Worm (Caenorhabditis elegans) whole organism, L4 larva: ENCODE measurements around the gene F42C5.9.
A peak's percentile ranks its signal among the peaks of the same experiment; 100 is the strongest.

Experiments used
- F26F4.8 ChIP-seq: fragments of 200-800 bp; sonication (Bioruptor generic); conservative IDR thresholded peaks from 2 replicates; pipeline ENCODE4 v1.3.6; 2022; ENCODE audit warnings: missing genetic modification characterization, missing compliant biosample characterization
- F49E8.2 ChIP-seq: sonication (generic microtip); optimal IDR thresholded peaks from 2 replicates; lab custom pipeline; 2016; ENCODE audit warnings: missing compliant biosample characterization, mild to moderate bottlenecking, missing genetic modification characterization, borderline replicate concordance
- R02D3.7 ChIP-seq: fragments of 150-350 bp; sonication (generic microtip); optimal IDR thresholded peaks from 3 replicates; lab custom pipeline; 2014; ENCODE audit warnings: missing biosample characterization, missing genetic modification characterization
- T26A8.4 ChIP-seq: fragments of 200-800 bp; sonication (Bioruptor generic); IDR thresholded peaks from 2 replicates; pipeline ENCODE4 v1.3.6; 2022; ENCODE audit warnings: missing genetic modification characterization, missing compliant biosample characterization
- Y5F2A.4 ChIP-seq: fragments of 200-800 bp; sonication (Bioruptor generic); optimal IDR thresholded peaks from 2 replicates; lab custom pipeline; 2018; ENCODE audit warnings: mild to moderate bottlenecking, missing genetic modification characterization, missing compliant biosample characterization
- Y75B8A.6 ChIP-seq: fragments of 200-800 bp; sonication (Bioruptor generic); IDR thresholded peaks from 2 replicates; pipeline ENCODE4 v1.3.6; 2022; ENCODE audit warnings: missing genetic modification reagents, missing genetic modification characterization, missing compliant biosample characterization
- ZK546.5 ChIP-seq, 2 experiments: sonication (generic microtip); optimal IDR thresholded peaks; 2 replicates each; lab custom pipeline; 2017; ENCODE audit warnings: missing biosample characterization in 2 of 2, missing genetic modification characterization in 2 of 2
- aha-1 ChIP-seq: fragments of 150-350 bp; peaks from one replicate; lab custom pipeline; 2014; ENCODE audit warnings: missing biosample characterization, missing genetic modification characterization
- attf-4 ChIP-seq: sonication (generic microtip); optimal IDR thresholded peaks from 3 replicates; lab custom pipeline; 2017; ENCODE audit warnings: missing biosample characterization, missing genetic modification characterization
- ceh-62 ChIP-seq: sonication (generic microtip); optimal IDR thresholded peaks from 2 replicates; lab custom pipeline; 2017; ENCODE audit warnings: missing biosample characterization, missing genetic modification characterization
- ceh-82 ChIP-seq: sonication (generic microtip); optimal IDR thresholded peaks from 2 replicates; lab custom pipeline; 2017; ENCODE audit warnings: missing biosample characterization, missing genetic modification characterization
- ces-1 ChIP-seq: fragments of 150-350 bp; sonication (generic microtip); optimal IDR thresholded peaks from 4 replicates; lab custom pipeline; 2014; ENCODE audit warnings: missing biosample characterization, missing genetic modification reagents, missing genetic modification characterization
- daf-19 ChIP-seq: fragments of 200-800 bp; sonication (Bioruptor generic); conservative IDR thresholded peaks from 2 replicates; pipeline ENCODE4 v1.3.6; 2022; ENCODE audit warnings: missing genetic modification characterization, missing compliant biosample characterization
- dmd-8 ChIP-seq: fragments of 200-800 bp; sonication (Bioruptor generic); IDR thresholded peaks from 2 replicates; pipeline ENCODE4 v1.3.6; 2022; ENCODE audit warnings: missing genetic modification characterization, missing compliant biosample characterization
- duxl-1 ChIP-seq: sonication (generic microtip); optimal IDR thresholded peaks from 2 replicates; lab custom pipeline; 2016; ENCODE audit warnings: mild to moderate bottlenecking, missing genetic modification characterization, moderate library complexity, missing compliant biosample characterization; ENCODE audit not compliant: poor library complexity
- gei-8 ChIP-seq: fragments of 200-800 bp; sonication (Bioruptor generic); optimal IDR thresholded peaks from 2 replicates; lab custom pipeline; 2018; ENCODE audit warnings: mild to moderate bottlenecking, missing genetic modification characterization, missing compliant biosample characterization
- hlh-11 ChIP-seq: fragments of 200-800 bp; sonication (Bioruptor generic); optimal IDR thresholded peaks from 2 replicates; lab custom pipeline; 2018; ENCODE audit warnings: mild to moderate bottlenecking, missing genetic modification characterization, missing compliant biosample characterization
- hlh-30 ChIP-seq: sonication (generic microtip); optimal IDR thresholded peaks from 2 replicates; lab custom pipeline; 2017; ENCODE audit warnings: antibody characterized with exemption, mild to moderate bottlenecking, missing genetic modification characterization, missing compliant biosample characterization; ENCODE audit not compliant: insufficient read depth
- lin-1 ChIP-seq: fragments of 200-800 bp; sonication (Bioruptor generic); IDR thresholded peaks from 2 replicates; pipeline ENCODE4 v1.3.6; 2022; ENCODE audit warnings: missing genetic modification reagents, missing genetic modification characterization, missing compliant biosample characterization
- lin-13 ChIP-seq: fragments of 150-350 bp; optimal IDR thresholded peaks from 2 replicates; lab custom pipeline; 2014; ENCODE audit warnings: missing biosample characterization, missing genetic modification reagents, missing genetic modification characterization
- lin-15B ChIP-seq: fragments of 150-350 bp; sonication (generic microtip); optimal IDR thresholded peaks from 3 replicates; lab custom pipeline; 2014; ENCODE audit warnings: missing biosample characterization, missing genetic modification characterization
- madf-9 ChIP-seq: fragments of 200-800 bp; sonication (Bioruptor generic); conservative IDR thresholded peaks from 2 replicates; pipeline ENCODE4 v1.3.6; 2022; ENCODE audit warnings: missing genetic modification reagents, missing genetic modification characterization, missing compliant biosample characterization
- mdl-1 ChIP-seq, 2 experiments: fragments of 150-350 bp in 1 of 2; sonication (generic microtip) in 1 of 2; optimal IDR thresholded peaks; 2 replicates each; lab custom pipeline; 2014 to 2017; ENCODE audit warnings: missing biosample characterization in 2 of 2, missing genetic modification characterization in 2 of 2
- mdt-29 ChIP-seq: fragments of 200-800 bp; sonication (Bioruptor generic); IDR thresholded peaks from 2 replicates; pipeline ENCODE4 v1.3.6; 2022; ENCODE audit warnings: missing genetic modification reagents, missing genetic modification characterization, missing compliant biosample characterization
- mep-1 ChIP-seq: fragments of 150-350 bp; sonication (generic microtip); optimal IDR thresholded peaks from 3 replicates; lab custom pipeline; 2014; ENCODE audit warnings: missing biosample characterization, missing genetic modification characterization
- mes-2 ChIP-seq: sonication (generic microtip); optimal IDR thresholded peaks from 2 replicates; lab custom pipeline; 2016; ENCODE audit warnings: missing genotype, mild to moderate bottlenecking, missing genetic modification characterization, missing compliant biosample characterization; ENCODE audit not compliant: poor library complexity, severe bottlenecking
- mxl-2 ChIP-seq: fragments of 200-800 bp; sonication (Bioruptor generic); conservative IDR thresholded peaks from 2 replicates; pipeline ENCODE4 v1.3.6; 2022; ENCODE audit warnings: missing genetic modification reagents, missing genetic modification characterization, missing compliant biosample characterization
- mxl-3 ChIP-seq: fragments of 200-800 bp; sonication (Bioruptor generic); optimal IDR thresholded peaks from 2 replicates; lab custom pipeline; 2018; ENCODE audit warnings: mild to moderate bottlenecking, missing genetic modification characterization, missing compliant biosample characterization
- nhr-102 ChIP-seq: sonication (generic microtip); optimal IDR thresholded peaks from 2 replicates; lab custom pipeline; 2016; ENCODE audit warnings: mild to moderate bottlenecking, missing genetic modification characterization, moderate library complexity, missing compliant biosample characterization
- nhr-237 ChIP-seq: sonication (generic microtip); optimal IDR thresholded peaks from 2 replicates; lab custom pipeline; 2017; ENCODE audit warnings: missing biosample characterization, missing genetic modification characterization
- nhr-48 ChIP-seq: sonication (generic microtip); optimal IDR thresholded peaks from 2 replicates; lab custom pipeline; 2016; ENCODE audit warnings: mild to moderate bottlenecking, missing genetic modification characterization, missing compliant biosample characterization
- nhr-77 ChIP-seq: fragments of 150-350 bp; optimal IDR thresholded peaks from 2 replicates; lab custom pipeline; 2014; ENCODE audit warnings: missing biosample characterization, missing genetic modification characterization
- rbr-2 ChIP-seq: sonication (generic microtip); optimal IDR thresholded peaks from 2 replicates; lab custom pipeline; 2016; ENCODE audit warnings: missing genotype, missing genetic modification characterization, missing compliant biosample characterization
- saeg-2 ChIP-seq: fragments of 200-800 bp; sonication (Bioruptor generic); IDR thresholded peaks from 2 replicates; pipeline ENCODE4 v1.3.6; 2022; ENCODE audit warnings: missing genetic modification reagents, missing genetic modification characterization, missing compliant biosample characterization
- snpc-1.2 ChIP-seq: fragments of 200-800 bp; sonication (Bioruptor generic); IDR thresholded peaks from 2 replicates; pipeline ENCODE4 v1.3.6; 2022; ENCODE audit warnings: missing genetic modification reagents, missing genetic modification characterization, missing compliant biosample characterization
- spr-3 ChIP-seq: fragments of 200-800 bp; sonication (Bioruptor generic); optimal IDR thresholded peaks from 2 replicates; lab custom pipeline; 2018; ENCODE audit warnings: mild to moderate bottlenecking, missing genetic modification characterization, missing compliant biosample characterization
- tag-97 ChIP-seq: fragments of 200-800 bp; sonication (Bioruptor generic); IDR thresholded peaks from 2 replicates; pipeline ENCODE4 v1.3.6; 2022; ENCODE audit warnings: missing genetic modification characterization, missing compliant biosample characterization
- tra-1 ChIP-seq: fragments of 200-800 bp; sonication (Bioruptor generic); IDR thresholded peaks from 2 replicates; pipeline ENCODE4 v1.3.6; 2022; ENCODE audit warnings: missing genetic modification reagents, missing genetic modification characterization, missing compliant biosample characterization
- unc-39 ChIP-seq: sonication (generic microtip); optimal IDR thresholded peaks from 2 replicates; lab custom pipeline; 2017; ENCODE audit warnings: missing biosample characterization, missing genetic modification characterization
- vab-7 ChIP-seq: fragments of 200-800 bp; sonication (Bioruptor generic); IDR thresholded peaks from 2 replicates; pipeline ENCODE4 v1.3.6; 2022; ENCODE audit warnings: missing genetic modification reagents, missing genetic modification characterization, missing compliant biosample characterization
- zfp-2 ChIP-seq: sonication (generic microtip); optimal IDR thresholded peaks from 2 replicates; lab custom pipeline; 2016; ENCODE audit warnings: mild to moderate bottlenecking, missing genetic modification characterization, missing compliant biosample characterization
- zip-2 ChIP-seq: fragments of 150-350 bp; optimal IDR thresholded peaks from 2 replicates; lab custom pipeline; 2014; ENCODE audit warnings: missing biosample characterization, missing genetic modification characterization

The F42C5.9 gene

ce11 chrIV:7276661-7277060, 40.2 kb downstream of the F42C5.9 start, which contains the start of gene C06E4.2:
C06E4.2 (plus strand) TSS chrIV:7276961.
- TF ChIP-seq zfp-2 (tag; lab: Kevin White, UChicago) (no peak), unc-39 (no peak), Y5F2A.4 (GFP tag; lab: Kevin White, UChicago) (no peak), Y75B8A.6 (GFP tag; lab: Robert Waterston, UW) (no peak), ceh-62 (tag; lab: Kevin White, UChicago) (no peak), attf-4 (tag; lab: Kevin White, UChicago) (no peak), mdt-29 (GFP tag; lab: Robert Waterston, UW) (no peak), lin-13 (GFP tag; lab: Kevin White, UChicago) (no peak), ceh-82 (no peak), F49E8.2 (tag; lab: Kevin White, UChicago) (no peak), lin-1 (GFP tag; lab: Robert Waterston, UW) (no peak), F26F4.8 (GFP tag; lab: Robert Waterston, UW) (no peak), hlh-11 (tag; lab: Kevin White, UChicago) (no peak), mes-2 (tag; lab: Kevin White, UChicago) (no peak), tra-1 (GFP tag; lab: Robert Waterston, UW) (no peak), lin-15B (tag; lab: Kevin White, UChicago) (no peak)

ce11 chrIV:7274969-7275548, 41.8 kb downstream of the F42C5.9 start:
- no peak for TF ChIP-seq rbr-2
- no peak for TF ChIP-seq spr-3 (GFP tag; lab: Kevin White, UChicago)
- TF ChIP-seq gei-8 (GFP tag; lab: Kevin White, UChicago) = no peak
- no peak for TF ChIP-seq R02D3.7 (tag; lab: Kevin White, UChicago)
- TF ChIP-seq tag-97 = no peak
- 0 out of 2 replicates have a peak, but pooled peaks have one; percentile 58 for TF ChIP-seq dmd-8 (GFP tag; lab: Robert Waterston, UW)
- TF ChIP-seq nhr-48 = no peak
- no peak for TF ChIP-seq nhr-77 (tag; lab: Kevin White, UChicago)
- TF ChIP-seq F26F4.8 (GFP tag; lab: Robert Waterston, UW) = 0 out of 2 replicates have a peak, but pooled peaks have one; percentile 33
- TF ChIP-seq snpc-1.2 = peak; percentile 85
- TF ChIP-seq nhr-102 (tag; lab: Kevin White, UChicago) = no peak
- TF ChIP-seq Y75B8A.6 (GFP tag; lab: Robert Waterston, UW) = no peak
- no peak for TF ChIP-seq zip-2
- TF ChIP-seq saeg-2 (GFP tag; lab: Robert Waterston, UW) = no peak
- peak; percentile 26 for TF ChIP-seq hlh-30 (tag; lab: Kevin White, UChicago)
- TF ChIP-seq ZK546.5 (tag; optimal IDR thresholded peaks at IDR 0.05; lab: Kevin White, UChicago) = no peak
- no peak for TF ChIP-seq duxl-1
- TF ChIP-seq aha-1 (tag; lab: Kevin White, UChicago) = peak; percentile 44
- no peak for TF ChIP-seq mxl-2 (GFP tag; lab: Robert Waterston, UW)
- TF ChIP-seq lin-1 (GFP tag; lab: Robert Waterston, UW) = no peak
- no peak for TF ChIP-seq mxl-3 (GFP tag; lab: Kevin White, UChicago)
- no peak for TF ChIP-seq daf-19 (GFP tag; lab: Robert Waterston, UW)
- TF ChIP-seq ces-1 = peak; percentile 33
- TF ChIP-seq mdl-1 (tag; optimal IDR thresholded peaks at IDR 0.05; lab: Kevin White, UChicago) = no peak
- TF ChIP-seq madf-9 (GFP tag; lab: Robert Waterston, UW) = no peak
- TF ChIP-seq vab-7 (GFP tag; lab: Robert Waterston, UW) = peak; percentile 70
- TF ChIP-seq T26A8.4 = no peak
- TF ChIP-seq nhr-237 (tag; lab: Kevin White, UChicago) = no peak
- no peak for TF ChIP-seq mep-1
